Worm (Caenorhabditis elegans) whole organism, midembryonic: ENCODE data around the gene K06A4.10.

Experiments used
- T22C8.4 ChIP-seq: fragments of 200-800 bp; sonication (Bioruptor generic); IDR thresholded peaks from 2 replicates; pipeline ENCODE4 v1.3.6; 2022; ENCODE audit warnings: missing genetic modification characterization, missing compliant biosample characterization
- cog-1 ChIP-seq: sonication (generic microtip); optimal IDR thresholded peaks from 2 replicates; lab custom pipeline; 2016; ENCODE audit warnings: missing genetic modification characterization, missing compliant biosample characterization
- flt-1 ChIP-seq: fragments of 200-800 bp; sonication (Bioruptor generic); IDR thresholded peaks from 2 replicates; pipeline ENCODE4 v1.3.6; 2022; ENCODE audit warnings: missing genetic modification characterization, missing compliant biosample characterization
- klf-2 ChIP-seq: fragments of 200-800 bp; sonication (Bioruptor generic); conservative IDR thresholded peaks from 2 replicates; pipeline ENCODE4 v1.3.6; 2022; ENCODE audit warnings: missing genetic modification reagents, missing genetic modification characterization, missing compliant biosample characterization
- ref-1 ChIP-seq: fragments of 200-800 bp; sonication (Bioruptor generic); conservative IDR thresholded peaks from 2 replicates; pipeline ENCODE4 v1.3.6; 2022; ENCODE audit warnings: missing genetic modification reagents, missing genetic modification characterization, missing compliant biosample characterization
- tab-1 ChIP-seq: fragments of 200-800 bp; sonication (Bioruptor generic); IDR thresholded peaks from 2 replicates; pipeline ENCODE4 v1.3.6; 2022; ENCODE audit warnings: missing genetic modification characterization, missing compliant biosample characterization
- ztf-29 ChIP-seq: fragments of 200-800 bp; sonication (Bioruptor generic); IDR thresholded peaks from 2 replicates; pipeline ENCODE4 v1.3.6; 2022; ENCODE audit warnings: missing genetic modification reagents, missing genetic modification characterization, missing compliant biosample characterization

- TF ChIP-seq tab-1 (GFP tag; lab: Robert Waterston, UW) (no peak), flt-1 (GFP tag; lab: Robert Waterston, UW) (no peak), cog-1 (tag; lab: Kevin White, UChicago) (no peak), ref-1 (GFP tag; lab: Robert Waterston, UW) (no peak), klf-2 (GFP tag; lab: Robert Waterston, UW) (no peak), ztf-29 (GFP tag; lab: Robert Waterston, UW) (no peak), T22C8.4 (GFP tag; lab: Robert Waterston, UW) (no peak)
Measured at ce11 chrV:9524099-9524498, 34.5 kb upstream of the K06A4.10 start, which contains the start of gene C50F4.9.
